Worm (Caenorhabditis elegans) whole organism, L1 larva: Measurements from ENCODE around the gene T09A12.8.

Source experiments
- C04F5.9 ChIP-seq: sonication (generic microtip); optimal IDR thresholded peaks from 2 replicates; lab custom pipeline; 2016; ENCODE audit warnings: missing genetic modification characterization, missing compliant biosample characterization
- C16A3.4 ChIP-seq: fragments of 150-350 bp; optimal IDR thresholded peaks from 2 replicates; lab custom pipeline; 2014; ENCODE audit warnings: missing biosample characterization, missing genetic modification characterization
- Y116A8C.19 ChIP-seq: sonication (generic microtip); optimal IDR thresholded peaks from 2 replicates; lab custom pipeline; 2016; ENCODE audit warnings: missing compliant biosample characterization, missing genetic modification characterization, borderline replicate concordance
- aly-2 ChIP-seq: fragments of 150-350 bp; optimal IDR thresholded peaks from 2 replicates; lab custom pipeline; 2014; ENCODE audit warnings: missing biosample characterization, missing genetic modification characterization
- ama-1 ChIP-seq: fragments of 150-350 bp; optimal IDR thresholded peaks from 2 replicates; lab custom pipeline; 2014
- blmp-1 ChIP-seq: fragments of 150-350 bp; optimal IDR thresholded peaks from 2 replicates; lab custom pipeline; 2014; ENCODE audit warnings: missing biosample characterization, missing genetic modification characterization
- ceh-63 ChIP-seq: fragments of 200-800 bp; sonication (Bioruptor generic); optimal IDR thresholded peaks from 2 replicates; lab custom pipeline; 2018; ENCODE audit warnings: mild to moderate bottlenecking, missing genetic modification characterization, missing compliant biosample characterization
- ceh-8 ChIP-seq: fragments of 200-800 bp; sonication (Bioruptor generic); optimal IDR thresholded peaks from 2 replicates; lab custom pipeline; 2018; ENCODE audit warnings: mild to moderate bottlenecking, missing genetic modification characterization, moderate library complexity, missing compliant biosample characterization
- ceh-88 ChIP-seq: fragments of 200-800 bp; sonication (Bioruptor generic); IDR thresholded peaks from 2 replicates; pipeline ENCODE4 v1.3.6; 2022; ENCODE audit warnings: missing genetic modification characterization, missing compliant biosample characterization
- ceh-90 ChIP-seq: sonication (generic microtip); optimal IDR thresholded peaks from 2 replicates; lab custom pipeline; 2016; ENCODE audit warnings: missing genetic modification characterization, missing compliant biosample characterization
- dpl-1 ChIP-seq, 3 experiments: fragments of 150-350 bp in 2 of 3; sonication (generic microtip) in 1 of 3; optimal IDR thresholded peaks; 2 replicates each; lab custom pipeline; 2014 to 2017; ENCODE audit warnings: missing biosample characterization in 3 of 3, missing genetic modification characterization in 3 of 3, missing genetic modification reagents in 3 of 3
- dsc-1 ChIP-seq: sonication (generic microtip); optimal IDR thresholded peaks from 2 replicates; lab custom pipeline; 2016; ENCODE audit warnings: mild to moderate bottlenecking, missing genetic modification characterization, missing compliant biosample characterization
- efl-1 ChIP-seq, 4 experiments: fragments of 150-350 bp; optimal IDR thresholded peaks in 3 of 4; peaks in 1 of 4; 1 replicate in 1 of 4; 2 replicates in 3 of 4; lab custom pipeline; 2014; ENCODE audit warnings: missing biosample characterization in 2 of 4, missing genetic modification characterization in 2 of 4, missing genetic modification reagents in 2 of 4
- egl-27 ChIP-seq, 2 experiments: fragments of 150-350 bp in 1 of 2; sonication (generic microtip); optimal IDR thresholded peaks; 3 replicates each; lab custom pipeline; 2017 to 2018; ENCODE audit warnings: missing biosample characterization in 2 of 2, missing genetic modification characterization in 2 of 2, missing genetic modification reagents in 2 of 2
- elt-2 ChIP-seq: sonication (generic microtip); optimal IDR thresholded peaks from 2 replicates; lab custom pipeline; 2016; ENCODE audit warnings: missing genetic modification characterization, mild to moderate bottlenecking, inconsistent platforms, missing compliant biosample characterization, missing genetic modification reagents
- ets-5 ChIP-seq: fragments of 200-800 bp; sonication (Bioruptor generic); IDR thresholded peaks from 2 replicates; pipeline ENCODE4 v1.3.6; 2022; ENCODE audit warnings: missing genetic modification characterization, missing compliant biosample characterization
- fkh-8 ChIP-seq: sonication (generic microtip); optimal IDR thresholded peaks from 2 replicates; lab custom pipeline; 2016; ENCODE audit warnings: mild to moderate bottlenecking, missing genetic modification characterization, missing compliant biosample characterization
- hpl-2 ChIP-seq: fragments of 150-350 bp; optimal IDR thresholded peaks from 2 replicates; lab custom pipeline; 2014; ENCODE audit warnings: missing biosample characterization, missing genetic modification reagents, missing genetic modification characterization
- irx-1 ChIP-seq: sonication (generic microtip); optimal IDR thresholded peaks from 2 replicates; lab custom pipeline; 2016; ENCODE audit warnings: missing genetic modification characterization, missing compliant biosample characterization
- isw-1 ChIP-seq: fragments of 200-800 bp; sonication (Bioruptor generic); IDR thresholded peaks from 2 replicates; pipeline ENCODE4 v1.3.6; 2022; ENCODE audit warnings: missing genetic modification characterization, missing compliant biosample characterization
- lin-13 ChIP-seq: fragments of 150-350 bp; optimal IDR thresholded peaks from 2 replicates; lab custom pipeline; 2014; ENCODE audit warnings: missing biosample characterization, missing genetic modification reagents, missing genetic modification characterization
- lin-14 ChIP-seq: fragments of 200-800 bp; sonication (Bioruptor generic); optimal IDR thresholded peaks from 2 replicates; lab custom pipeline; 2018; ENCODE audit warnings: mild to moderate bottlenecking, missing genetic modification characterization, moderate library complexity, missing compliant biosample characterization
- lin-15B ChIP-seq: fragments of 150-350 bp; sonication (generic microtip); optimal IDR thresholded peaks from 3 replicates; lab custom pipeline; 2014; ENCODE audit warnings: missing biosample characterization, missing genetic modification characterization
- lin-35 ChIP-seq, 2 experiments: fragments of 150-350 bp; optimal IDR thresholded peaks; 2 replicates each; lab custom pipeline; 2014; ENCODE audit warnings: missing biosample characterization in 2 of 2, missing genetic modification characterization in 2 of 2, missing genetic modification reagents in 2 of 2
- lin-39 ChIP-seq: fragments of 150-350 bp; optimal IDR thresholded peaks from 2 replicates; lab custom pipeline; 2014; ENCODE audit warnings: missing biosample characterization, missing genetic modification reagents, missing genetic modification characterization
- mep-1 ChIP-seq: fragments of 150-350 bp; optimal IDR thresholded peaks from 2 replicates; lab custom pipeline; 2014; ENCODE audit warnings: missing biosample characterization, missing genetic modification characterization
- nhr-11 ChIP-seq: fragments of 150-350 bp; optimal IDR thresholded peaks from 2 replicates; lab custom pipeline; 2014; ENCODE audit warnings: missing biosample characterization, missing genetic modification characterization
- nhr-19 ChIP-seq: fragments of 200-800 bp; sonication (Bioruptor generic); conservative IDR thresholded peaks from 2 replicates; pipeline ENCODE4 v1.3.6; 2022; ENCODE audit warnings: missing genetic modification characterization, missing compliant biosample characterization
- nhr-237 ChIP-seq: fragments of 150-350 bp; optimal IDR thresholded peaks from 2 replicates; lab custom pipeline; 2014; ENCODE audit warnings: missing biosample characterization, missing genetic modification characterization
- nhr-47 ChIP-seq: sonication (generic microtip); optimal IDR thresholded peaks from 2 replicates; lab custom pipeline; 2016; ENCODE audit warnings: mild to moderate bottlenecking, missing genetic modification characterization, moderate library complexity, missing compliant biosample characterization
- nhr-71 ChIP-seq: sonication (generic microtip); optimal IDR thresholded peaks from 2 replicates; lab custom pipeline; 2016; ENCODE audit warnings: mild to moderate bottlenecking, missing genetic modification characterization, moderate library complexity, missing compliant biosample characterization
- pqm-1 ChIP-seq: sonication (generic microtip); optimal IDR thresholded peaks from 3 replicates; lab custom pipeline; 2017; ENCODE audit warnings: missing biosample characterization, missing genetic modification characterization
- rnt-1 ChIP-seq: sonication (generic microtip); optimal IDR thresholded peaks from 2 replicates; lab custom pipeline; 2016; ENCODE audit warnings: mild to moderate bottlenecking, missing genetic modification characterization, moderate library complexity, missing compliant biosample characterization
- skn-1 ChIP-seq: fragments of 150-350 bp; optimal IDR thresholded peaks from 2 replicates; lab custom pipeline; 2014; ENCODE audit warnings: missing biosample characterization, missing genetic modification characterization
- snpc-4 ChIP-seq: fragments of 150-350 bp; optimal IDR thresholded peaks from 2 replicates; lab custom pipeline; 2014; ENCODE audit warnings: missing biosample characterization, missing genetic modification characterization
- sox-4 ChIP-seq: sonication (generic microtip); optimal IDR thresholded peaks from 2 replicates; lab custom pipeline; 2016; ENCODE audit warnings: missing genetic modification characterization, missing compliant biosample characterization
- sptf-1 ChIP-seq: fragments of 150-350 bp; optimal IDR thresholded peaks from 2 replicates; lab custom pipeline; 2014; ENCODE audit warnings: missing biosample characterization, missing genetic modification characterization
- swsn-7 ChIP-seq: sonication (generic microtip); optimal IDR thresholded peaks from 2 replicates; lab custom pipeline; 2016; ENCODE audit warnings: missing genetic modification characterization, missing compliant biosample characterization
- tbx-2 ChIP-seq: sonication (generic microtip); optimal IDR thresholded peaks from 2 replicates; lab custom pipeline; 2016; ENCODE audit warnings: missing genetic modification characterization, missing compliant biosample characterization
- unc-130 ChIP-seq: fragments of 150-350 bp; optimal IDR thresholded peaks from 2 replicates; lab custom pipeline; 2017; ENCODE audit warnings: missing biosample characterization, missing genetic modification characterization, inconsistent platforms
- unc-86 ChIP-seq: sonication (generic microtip); optimal IDR thresholded peaks from 2 replicates; lab custom pipeline; 2016; ENCODE audit warnings: missing genetic modification characterization, missing compliant biosample characterization
- xbp-1 ChIP-seq: sonication (generic microtip); optimal IDR thresholded peaks from 2 replicates; lab custom pipeline; 2016; ENCODE audit warnings: missing genetic modification characterization, missing compliant biosample characterization
- zip-4 ChIP-seq: fragments of 200-800 bp; sonication (Bioruptor generic); optimal IDR thresholded peaks from 2 replicates; lab custom pipeline; 2018; ENCODE audit warnings: mild to moderate bottlenecking, missing genetic modification characterization, moderate library complexity, missing compliant biosample characterization
- ztf-11 ChIP-seq, 2 experiments: sonication (generic microtip); optimal IDR thresholded peaks; 2 replicates each; lab custom pipeline; 2016 to 2017; ENCODE audit warnings: missing genetic modification characterization in 2 of 2, missing biosample characterization in 1 of 2, missing compliant biosample characterization in 1 of 2

The T09A12.8 gene

DNA sequence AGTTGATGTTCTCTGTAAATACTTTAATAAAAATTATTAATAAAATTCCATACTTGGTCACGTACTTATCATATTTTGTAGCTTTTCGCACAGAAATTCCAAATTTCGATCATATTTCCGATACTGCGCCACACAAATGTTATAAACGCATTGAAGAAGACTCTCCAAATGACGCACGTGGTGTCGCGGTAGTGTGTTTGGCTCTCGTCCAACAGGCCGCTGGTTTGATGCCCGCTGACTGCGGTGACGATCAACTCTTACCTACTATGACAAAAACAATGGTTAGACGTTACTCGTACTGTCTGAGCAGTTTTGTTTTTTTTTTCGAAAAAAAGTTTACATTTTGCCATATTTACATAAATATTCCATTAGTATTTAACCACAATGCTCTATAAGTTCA lies 9.4 kb upstream of the T09A12.8 start (continued):
- peak; percentile 57 for TF ChIP-seq aly-2 (tag; lab: Kevin White, UChicago)
- TF ChIP-seq mep-1 (tag; lab: Kevin White, UChicago) = peak; percentile 80
- peak; percentile 65 for TF ChIP-seq fkh-8
- TF ChIP-seq unc-130 (tag; lab: Kevin White, UChicago) = peak; percentile 81
- peak; percentile 64 for TF ChIP-seq C16A3.4 (tag; lab: Kevin White, UChicago)
- peak; percentile 56 for TF ChIP-seq efl-1 (optimal IDR thresholded peaks at IDR 0.05; lab: Kevin White, UChicago)
- peak; percentile 51 to 95 for TF ChIP-seq efl-1 (GFP tag; optimal IDR thresholded peaks at IDR 0.05 in 1 of 2; lab: Kevin White, UChicago)
- no peak for TF ChIP-seq lin-39 (tag; lab: Kevin White, UChicago)
- TF ChIP-seq zip-4 (GFP tag; lab: Kevin White, UChicago) = no peak
- TF ChIP-seq nhr-11 (tag; lab: Kevin White, UChicago) = no peak
- TF ChIP-seq skn-1 (tag; lab: Kevin White, UChicago) = peak; percentile 46
- TF ChIP-seq nhr-237 (tag; lab: Kevin White, UChicago) = no peak
- peak; percentile 66 to 80 for TF ChIP-seq lin-35 (GFP tag; optimal IDR thresholded peaks at IDR 0.05; lab: Kevin White, UChicago)
- peak; percentile 22 for TF ChIP-seq sox-4 (tag; lab: Kevin White, UChicago)
- TF ChIP-seq ceh-63 (GFP tag; lab: Kevin White, UChicago) = no peak
- no peak for TF ChIP-seq pqm-1 (tag; lab: Kevin White, UChicago)
- no peak for TF ChIP-seq C04F5.9 (tag; lab: Kevin White, UChicago)
- peak; percentile 21 for TF ChIP-seq isw-1
- no peak for TF ChIP-seq Y116A8C.19 (tag; lab: Kevin White, UChicago)
- TF ChIP-seq lin-15B (tag; lab: Kevin White, UChicago) = no peak
- peak in 2 of 3 experiments; percentile 20 to 45 for TF ChIP-seq dpl-1 (GFP tag; optimal IDR thresholded peaks at IDR 0.05; lab: Kevin White, UChicago)
- TF ChIP-seq tbx-2 (tag; lab: Kevin White, UChicago) = peak; percentile 62
- peak; percentile 17 for TF ChIP-seq blmp-1
- peak; percentile 34 for TF ChIP-seq snpc-4 (tag; lab: Kevin White, UChicago)
- TF ChIP-seq ceh-90 (tag; lab: Kevin White, UChicago) = no peak
- peak; percentile 60 for TF ChIP-seq lin-14 (GFP tag; lab: Kevin White, UChicago)
- TF ChIP-seq elt-2 (tag; lab: Kevin White, UChicago) = peak; percentile 35
- peak; percentile 30 for TF ChIP-seq lin-13
- TF ChIP-seq ztf-11 (tag; optimal IDR thresholded peaks at IDR 0.05; lab: Kevin White, UChicago) = peak in 1 of 2 experiments; percentile 39
- TF ChIP-seq nhr-71 (tag; lab: Kevin White, UChicago) = peak; percentile 79
- no peak for TF ChIP-seq hpl-2
- peak; percentile 74 for TF ChIP-seq swsn-7
- TF ChIP-seq unc-86 = peak; percentile 30
- TF ChIP-seq ceh-8 (GFP tag; lab: Kevin White, UChicago) = no peak
- TF ChIP-seq dsc-1 = peak; percentile 68
- TF ChIP-seq xbp-1 (tag; lab: Kevin White, UChicago) = peak; percentile 64
- no peak for TF ChIP-seq sptf-1 (tag; lab: Kevin White, UChicago)
- TF ChIP-seq irx-1 (tag; lab: Kevin White, UChicago) = peak; percentile 61
- no peak for TF ChIP-seq egl-27 (tag; optimal IDR thresholded peaks at IDR 0.05; lab: Kevin White, UChicago)
- peak; percentile 81 for TF ChIP-seq rnt-1 (tag; lab: Kevin White, UChicago)
- no peak for TF ChIP-seq ceh-88 (GFP tag; lab: Robert Waterston, UW)
- peak; percentile 38; the same call in 1 of the 2 replicates for TF ChIP-seq nhr-19 (GFP tag; lab: Robert Waterston, UW)
- no peak for TF ChIP-seq ama-1 (lab: Kevin White, UChicago)
- TF ChIP-seq, all 84 proteins: peak for 39

DNA sequence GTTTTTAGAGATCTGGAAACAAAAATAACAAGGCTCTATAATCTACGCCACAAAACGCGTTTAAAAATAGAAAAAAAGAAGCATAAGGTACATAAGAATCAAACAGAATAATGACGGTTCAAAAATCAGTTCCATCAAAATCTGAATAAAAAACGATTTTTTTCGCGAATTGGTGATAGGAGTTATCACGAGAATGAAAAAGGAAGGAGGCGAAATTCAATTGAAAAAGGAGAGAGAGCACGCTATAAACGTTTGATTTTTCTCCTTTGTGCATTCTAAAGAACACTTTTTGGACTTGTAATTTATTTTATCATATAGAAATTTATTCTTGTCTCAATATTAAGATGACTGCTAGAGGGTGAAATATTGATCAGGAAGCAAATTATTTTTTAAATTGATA lies 7.8 kb upstream of the T09A12.8 start:
- TF ChIP-seq nhr-47 (tag; lab: Kevin White, UChicago) = no peak
- TF ChIP-seq ets-5 (GFP tag; lab: Robert Waterston, UW) = no peak
- TF ChIP-seq elt-2 (tag; lab: Kevin White, UChicago) = peak; percentile 27
- no peak for TF ChIP-seq unc-86
- TF ChIP-seq egl-27 (tag; optimal IDR thresholded peaks at IDR 0.05; lab: Kevin White, UChicago) = no peak
- peak in 1 of 2 experiments; percentile 0 for TF ChIP-seq lin-35 (GFP tag; optimal IDR thresholded peaks at IDR 0.05; lab: Kevin White, UChicago)
- no peak for TF ChIP-seq irx-1 (tag; lab: Kevin White, UChicago)
- TF ChIP-seq, all 84 proteins: peak for 2
